Worm (Caenorhabditis elegans) whole organism, early embryonic: Measurements from ENCODE around the gene C44B12.3.

Source experiments
- B0310.2 ChIP-seq: sonication (generic microtip); optimal IDR thresholded peaks from 2 replicates; lab custom pipeline; 2016; ENCODE audit warnings: mild to moderate bottlenecking, missing genetic modification characterization, missing compliant biosample characterization
- F13C5.2 ChIP-seq: sonication (generic microtip); optimal IDR thresholded peaks from 2 replicates; lab custom pipeline; 2017; ENCODE audit warnings: mild to moderate bottlenecking, missing genetic modification characterization, inconsistent platforms, missing compliant biosample characterization
- ama-1 ChIP-seq: fragments of 150-350 bp; optimal IDR thresholded peaks from 2 replicates; lab custom pipeline; 2014
- ceh-13 ChIP-seq: fragments of 200-800 bp; sonication (Bioruptor generic); optimal IDR thresholded peaks from 2 replicates; lab custom pipeline; 2018; ENCODE audit warnings: mild to moderate bottlenecking, missing genetic modification characterization, missing compliant biosample characterization
- ets-7 ChIP-seq: sonication (generic microtip); optimal IDR thresholded peaks from 2 replicates; lab custom pipeline; 2016; ENCODE audit warnings: missing genotype, missing genetic modification characterization, missing compliant biosample characterization
- flt-1 ChIP-seq: fragments of 200-800 bp; sonication (Bioruptor generic); IDR thresholded peaks from 2 replicates; pipeline ENCODE4 v1.3.6; 2022; ENCODE audit warnings: missing genetic modification characterization, missing compliant biosample characterization
- hmbx-1 ChIP-seq: sonication (generic microtip); optimal IDR thresholded peaks from 2 replicates; lab custom pipeline; 2016; ENCODE audit warnings: mild to moderate bottlenecking, missing genetic modification characterization, missing compliant biosample characterization
- hmg-4 ChIP-seq: fragments of 200-800 bp; sonication (Bioruptor generic); optimal IDR thresholded peaks from 2 replicates; lab custom pipeline; 2018; ENCODE audit warnings: mild to moderate bottlenecking, missing genetic modification characterization, missing compliant biosample characterization
- hnd-1 ChIP-seq: sonication (generic microtip); optimal IDR thresholded peaks from 2 replicates; lab custom pipeline; 2016; ENCODE audit warnings: missing genetic modification characterization, missing compliant biosample characterization
- pes-1 ChIP-seq: fragments of 200-800 bp; sonication (Bioruptor generic); IDR thresholded peaks from 2 replicates; pipeline ENCODE4 v1.3.6; 2022; ENCODE audit warnings: missing genetic modification reagents, missing genetic modification characterization, missing compliant biosample characterization
- scrt-1 ChIP-seq: fragments of 200-800 bp; sonication (Bioruptor generic); IDR thresholded peaks from 2 replicates; pipeline ENCODE4 v1.3.6; 2022; ENCODE audit warnings: missing genetic modification characterization, missing compliant biosample characterization
- sea-1 ChIP-seq: fragments of 200-800 bp; sonication (Bioruptor generic); conservative IDR thresholded peaks from 2 replicates; pipeline ENCODE4 v1.3.6; 2022; ENCODE audit warnings: missing genetic modification characterization, missing compliant biosample characterization
- tbx-11 ChIP-seq: fragments of 200-800 bp; sonication (Bioruptor generic); IDR thresholded peaks from 2 replicates; pipeline ENCODE4 v1.3.6; 2022; ENCODE audit warnings: missing genetic modification characterization, missing compliant biosample characterization

DNA sequence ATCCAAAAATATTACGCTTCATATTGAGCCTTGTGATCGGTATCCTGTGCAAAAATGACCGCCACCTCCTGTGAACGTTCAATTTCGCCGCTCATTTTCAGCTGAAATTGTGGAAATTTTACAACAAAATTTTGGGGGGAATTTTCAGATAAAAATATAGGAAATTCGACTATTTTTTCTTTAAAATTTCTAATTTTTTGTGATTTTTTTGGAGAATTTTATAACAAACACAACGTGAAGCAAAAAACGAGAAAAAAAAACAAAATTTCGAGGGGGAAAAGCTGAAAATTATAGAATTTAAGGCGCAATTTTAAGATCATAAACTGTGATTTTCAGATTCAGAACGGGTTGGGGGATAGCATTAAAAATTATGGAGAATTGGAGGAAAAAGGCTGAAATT lies 17.7 kb upstream of the C44B12.3 start, which contains the start of gene csn-4:
- no peak for TF ChIP-seq sea-1 (GFP tag; lab: Robert Waterston, UW)
- no peak for TF ChIP-seq ama-1
- TF ChIP-seq flt-1 = no peak
- no peak for TF ChIP-seq hnd-1 (tag; lab: Kevin White, UChicago)
- TF ChIP-seq hmbx-1 (tag; lab: Kevin White, UChicago) = no peak
- TF ChIP-seq ets-7 = no peak
- TF ChIP-seq hmg-4 = no peak
- no peak for TF ChIP-seq scrt-1 (GFP tag; lab: Robert Waterston, UW)
- no peak for TF ChIP-seq ceh-13 (GFP tag; lab: Kevin White, UChicago)
- TF ChIP-seq B0310.2 (tag; lab: Kevin White, UChicago) = no peak
- no peak for TF ChIP-seq tbx-11 (GFP tag; lab: Robert Waterston, UW)
- TF ChIP-seq F13C5.2 (tag; lab: Kevin White, UChicago) = no peak
- TF ChIP-seq pes-1 (GFP tag; lab: Robert Waterston, UW) = no peak
